Worm (Caenorhabditis elegans): ENCODE measurements around the gene mca-3.

mca-3 gene

ce11 chrIV:3160785-3161184, 27.8 kb upstream of the mca-3 start (continued):
- TF ChIP-seq tag-97 (GFP tag; IDR thresholded peaks at IDR 0.05) (no peak), lin-1 (GFP tag; IDR thresholded peaks at IDR 0.05) (0 out of 2 replicates have a peak, but pooled peaks have one; percentile 56), F26F4.8 (GFP tag; conservative IDR thresholded peaks at IDR 0.05) (no peak), mdl-1 (tag; optimal IDR thresholded peaks at IDR 0.05) (peak; percentile 65 to 87), T20F7.1 (GFP tag; optimal IDR thresholded peaks at IDR 0.05) (no peak), lin-15B (tag; optimal IDR thresholded peaks at IDR 0.05) (no peak), madf-9 (GFP tag; conservative IDR thresholded peaks at IDR 0.05) (0 out of 2 replicates have a peak, but pooled peaks have one; percentile 17), nhr-6 (tag; optimal IDR thresholded peaks at IDR 0.05) (peak; percentile 88), aha-1 (tag) (peak; percentile 91), gei-8 (GFP tag; optimal IDR thresholded peaks at IDR 0.05) (peak; percentile 2), ceh-20 (GFP tag; IDR thresholded peaks at IDR 0.05) (peak; percentile 65), dmd-6 (GFP tag; IDR thresholded peaks at IDR 0.05) (peak; percentile 89), nhr-11 (tag; optimal IDR thresholded peaks at IDR 0.05) (peak; percentile 89), mxl-3 (GFP tag; optimal IDR thresholded peaks at IDR 0.05) (peak; percentile 90), hif-1 (tag; optimal IDR thresholded peaks at IDR 0.05) (peak in 1 of 2 experiments; percentile 80), nhr-77 (tag; optimal IDR thresholded peaks at IDR 0.05) (peak; percentile 46), mdt-29 (GFP tag; IDR thresholded peaks at IDR 0.05) (no peak), dpl-1 (GFP tag; optimal IDR thresholded peaks at IDR 0.05) (peak; percentile 48)

ce11 chrIV:3158175-3158574, 25.2 kb upstream of the mca-3 start:
- TF ChIP-seq dmd-6 (GFP tag; IDR thresholded peaks at IDR 0.05), result peak; percentile 96
- peak; percentile 68; the same call in 1 of the 2 replicates for TF ChIP-seq tra-1 (GFP tag; IDR thresholded peaks at IDR 0.05)
- TF ChIP-seq Y105C5A.15 (GFP tag; IDR thresholded peaks at IDR 0.05), result no peak
- TF ChIP-seq zip-11 (GFP tag; IDR thresholded peaks at IDR 0.05), result no peak
- TF ChIP-seq egl-27 (tag; optimal IDR thresholded peaks at IDR 0.05), result no peak
- TF ChIP-seq ceh-20 (GFP tag; IDR thresholded peaks at IDR 0.05), result 0 out of 2 replicates have a peak, but pooled peaks have one; percentile 25
- peak; percentile 59 for TF ChIP-seq hlh-30 (tag; optimal IDR thresholded peaks at IDR 0.05; ENCODE audit: insufficient read depth)
- peak; percentile 39 for TF ChIP-seq mes-2 (tag; optimal IDR thresholded peaks at IDR 0.05; ENCODE audit: poor library complexity, severe bottlenecking)
- no peak for TF ChIP-seq Y75B8A.6 (GFP tag; IDR thresholded peaks at IDR 0.05)
- peak; percentile 95 for TF ChIP-seq nhr-28 (tag; optimal IDR thresholded peaks at IDR 0.05)
- peak; percentile 1 for TF ChIP-seq mep-1 (tag; optimal IDR thresholded peaks at IDR 0.05)
- peak; percentile 99 for TF ChIP-seq pqm-1 (tag; optimal IDR thresholded peaks at IDR 0.05)
- no peak for TF ChIP-seq spr-1 (tag; optimal IDR thresholded peaks at IDR 0.05)
- TF ChIP-seq nhr-41 (GFP tag; IDR thresholded peaks at IDR 0.05), result no peak
- TF ChIP-seq jun-1 (tag; optimal IDR thresholded peaks at IDR 0.05), result no peak
- TF ChIP-seq daf-12 (tag; optimal IDR thresholded peaks at IDR 0.05), result no peak
- TF ChIP-seq aha-1 (tag), result no peak
- TF ChIP-seq nhr-6 (tag; optimal IDR thresholded peaks at IDR 0.05), result peak; percentile 28
- TF ChIP-seq nhr-77 (tag; optimal IDR thresholded peaks at IDR 0.05), result peak; percentile 83
- no peak for TF ChIP-seq rbr-2 (tag; optimal IDR thresholded peaks at IDR 0.05)
- TF ChIP-seq mdl-1 (tag; optimal IDR thresholded peaks at IDR 0.05), result peak in 1 of 2 experiments; percentile 39
- TF ChIP-seq nhr-48 (tag; optimal IDR thresholded peaks at IDR 0.05), result peak; percentile 73
- TF ChIP-seq daf-8 (GFP tag; IDR thresholded peaks at IDR 0.05), result no peak
- TF ChIP-seq dmd-9 (GFP tag; IDR thresholded peaks at IDR 0.05), result no peak
- no peak for TF ChIP-seq spr-3 (GFP tag; optimal IDR thresholded peaks at IDR 0.05)
- no peak for TF ChIP-seq ztf-11 (tag; optimal IDR thresholded peaks at IDR 0.05)
- no peak for TF ChIP-seq ZK546.5 (tag; optimal IDR thresholded peaks at IDR 0.05)
- peak; percentile 15 for TF ChIP-seq nhr-102 (tag; optimal IDR thresholded peaks at IDR 0.05)
- TF ChIP-seq dmd-8 (GFP tag; IDR thresholded peaks at IDR 0.05), result no peak
- no peak for TF ChIP-seq daf-16 (GFP tag; optimal IDR thresholded peaks at IDR 0.05)
- TF ChIP-seq daf-16 (tag; optimal IDR thresholded peaks at IDR 0.05), result peak; percentile 97
- TF ChIP-seq nhr-76 (tag; optimal IDR thresholded peaks at IDR 0.05), result no peak
- TF ChIP-seq F44E2.7 (GFP tag; IDR thresholded peaks at IDR 0.05), result no peak
- no peak for TF ChIP-seq nhr-111 (GFP tag; optimal IDR thresholded peaks at IDR 0.05)
- no peak for TF ChIP-seq D1046.2 (GFP tag; IDR thresholded peaks at IDR 0.05)
- 0 out of 2 replicates have a peak, but pooled peaks have one; percentile 33 for TF ChIP-seq pha-4 (GFP tag; IDR thresholded peaks at IDR 0.05)
- no peak for TF ChIP-seq pha-4 (tag; optimal IDR thresholded peaks at IDR 0.05)
- TF ChIP-seq dve-1 (tag; optimal IDR thresholded peaks at IDR 0.05; ENCODE audit: insufficient read depth), result peak; percentile 89
- no peak for TF ChIP-seq fos-1 (tag; optimal IDR thresholded peaks at IDR 0.05)
